Fruit fly (Drosophila melanogaster) whole organism, wandering third instar larva: ENCODE data around the gene CG33290.

Experiments
- Abd-B ChIP-seq: fragments of >200 bp; optimal IDR thresholded peaks from 2 replicates; lab custom pipeline; 2017; ENCODE audit warnings: missing biosample characterization, missing genetic modification characterization
- CG32264 ChIP-seq: fragments of 200-800 bp; sonication (Bioruptor generic); optimal IDR thresholded peaks from 2 replicates; lab custom pipeline; 2016; ENCODE audit warnings: missing biosample characterization, missing genetic modification characterization
- CG9705 ChIP-seq: fragments of 200-800 bp; sonication (Bioruptor generic); optimal IDR thresholded peaks from 2 replicates; lab custom pipeline; 2018; ENCODE audit warnings: missing biosample characterization, mild to moderate bottlenecking, missing genetic modification characterization
- CrebA ChIP-seq: fragments of 200-800 bp; sonication (Bioruptor generic); optimal IDR thresholded peaks from 2 replicates; lab custom pipeline; 2016; ENCODE audit warnings: missing biosample characterization, mild to moderate bottlenecking, missing genetic modification characterization, borderline replicate concordance
- Dfd ChIP-seq: fragments of >200 bp; optimal IDR thresholded peaks from 2 replicates; lab custom pipeline; 2017; ENCODE audit warnings: missing biosample characterization, missing genetic modification characterization
- Dif ChIP-seq: fragments of 200-275, 200-300 bp; sonication (Bioruptor generic); optimal IDR thresholded peaks from 2 replicates; lab custom pipeline; 2018; ENCODE audit warnings: missing biosample characterization, missing genetic modification characterization; ENCODE audit not compliant: partially characterized antibody
- GATAd ChIP-seq: sonication (Bioruptor generic); optimal IDR thresholded peaks from 2 replicates; lab custom pipeline; 2016; ENCODE audit warnings: missing biosample characterization, missing genetic modification characterization
- HLH106 ChIP-seq: fragments of 200-800 bp; optimal IDR thresholded peaks from 3 replicates; lab custom pipeline; 2019; ENCODE audit warnings: missing biosample characterization, mild to moderate bottlenecking, missing genetic modification characterization, moderate library complexity
- Hnf4 ChIP-seq: fragments of 200-800 bp; sonication (Bioruptor generic); optimal IDR thresholded peaks from 2 replicates; lab custom pipeline; 2016; ENCODE audit warnings: missing biosample characterization, mild to moderate bottlenecking, missing genetic modification characterization
- Hr78 ChIP-seq: fragments of >200 bp; optimal IDR thresholded peaks from 2 replicates; lab custom pipeline; 2017; ENCODE audit warnings: missing biosample characterization, missing genetic modification characterization
- Hr83 ChIP-seq: fragments of 200-300 bp; sonication (Bioruptor generic); optimal IDR thresholded peaks from 2 replicates; lab custom pipeline; 2016; ENCODE audit warnings: missing biosample characterization, mild to moderate bottlenecking, missing genetic modification characterization, moderate library complexity; ENCODE audit not compliant: poor library complexity, severe bottlenecking
- Jra ChIP-seq: sonication (Bioruptor generic); optimal IDR thresholded peaks from 2 replicates; lab custom pipeline; 2016; ENCODE audit warnings: missing biosample characterization, missing genetic modification characterization
- Mio ChIP-seq: sonication (Bioruptor generic); optimal IDR thresholded peaks from 2 replicates; lab custom pipeline; 2016; ENCODE audit warnings: missing biosample characterization, missing genetic modification characterization
- Myc ChIP-seq: fragments of >200 bp; optimal IDR thresholded peaks from 2 replicates; lab custom pipeline; 2017
- N ChIP-seq: fragments of >200 bp; optimal IDR thresholded peaks from 2 replicates; lab custom pipeline; 2018; ENCODE audit warnings: missing biosample characterization, missing external identifiers, missing genetic modification characterization
- OdsH ChIP-seq: fragments of 200-800 bp; sonication (Bioruptor generic); optimal IDR thresholded peaks from 2 replicates; lab custom pipeline; 2016; ENCODE audit warnings: missing biosample characterization, mild to moderate bottlenecking, missing genetic modification characterization
- Rel ChIP-seq, 2 experiments: fragments of 200-800 bp; sonication (Bioruptor generic) in 1 of 2; optimal IDR thresholded peaks; 2 replicates in 1 of 2; 3 replicates in 1 of 2; lab custom pipeline; 2016 to 2019; ENCODE audit warnings: mild to moderate bottlenecking in 2 of 2, missing biosample characterization in 2 of 2, missing genetic modification characterization in 2 of 2, moderate library complexity in 1 of 2
- Sp1 ChIP-seq: fragments of 200-800 bp; sonication (Bioruptor generic); optimal IDR thresholded peaks from 3 replicates; lab custom pipeline; 2019; ENCODE audit warnings: missing biosample characterization, mild to moderate bottlenecking, missing genetic modification characterization, moderate library complexity
- Vsx2 ChIP-seq: fragments of 200-300, 225-300 bp; sonication (Bioruptor generic); optimal IDR thresholded peaks from 2 replicates; lab custom pipeline; 2018; ENCODE audit warnings: missing biosample characterization, missing genetic modification characterization; ENCODE audit not compliant: partially characterized antibody
- br ChIP-seq: fragments of 200-800 bp; sonication (Bioruptor generic); optimal IDR thresholded peaks from 2 replicates; lab custom pipeline; 2016; ENCODE audit warnings: missing biosample characterization, missing genetic modification characterization
- brk ChIP-seq: fragments of 200-800 bp; sonication (Bioruptor generic); optimal IDR thresholded peaks from 2 replicates; lab custom pipeline; 2016; ENCODE audit warnings: missing biosample characterization, mild to moderate bottlenecking, missing genetic modification characterization
- dl ChIP-seq, 2 experiments: fragments of 175-275, 200-275 bp in 1 of 2; fragments of 200-275 bp in 1 of 2; sonication (Bioruptor generic); optimal IDR thresholded peaks; lab custom pipeline; 2018; ENCODE audit warnings: mild to moderate bottlenecking in 2 of 2, missing biosample characterization in 2 of 2, missing genetic modification characterization in 2 of 2, moderate library complexity in 2 of 2; ENCODE audit not compliant: partially characterized antibody in 2 of 2, insufficient read depth in 1 of 2
- dmrt93B ChIP-seq: fragments of 200-800 bp; sonication (Bioruptor generic); optimal IDR thresholded peaks from 2 replicates; lab custom pipeline; 2018; ENCODE audit warnings: missing biosample characterization, mild to moderate bottlenecking, missing genetic modification characterization
- dsf ChIP-seq: sonication (Bioruptor generic); optimal IDR thresholded peaks from 2 replicates; lab custom pipeline; 2016; ENCODE audit warnings: missing biosample characterization, missing genetic modification characterization, borderline replicate concordance
- ey ChIP-seq: fragments of 200-800 bp; sonication (Bioruptor generic); optimal IDR thresholded peaks from 2 replicates; lab custom pipeline; 2016; ENCODE audit warnings: missing biosample characterization, missing genetic modification characterization
- foxo ChIP-seq, 2 experiments: fragments of 200-800 bp; sonication (Bioruptor generic); optimal IDR thresholded peaks; 2 replicates in 1 of 2; 3 replicates in 1 of 2; lab custom pipeline; 2016 to 2017; ENCODE audit warnings: missing biosample characterization in 2 of 2, missing genetic modification characterization in 2 of 2
- fru ChIP-seq: fragments of 200-800 bp; sonication (Bioruptor generic); optimal IDR thresholded peaks from 3 replicates; lab custom pipeline; 2016; ENCODE audit warnings: missing biosample characterization, mild to moderate bottlenecking, missing genetic modification characterization
- h ChIP-seq: fragments of 200-800 bp; sonication (Bioruptor generic); optimal IDR thresholded peaks from 3 replicates; lab custom pipeline; 2016; ENCODE audit warnings: missing biosample characterization, mild to moderate bottlenecking, missing genetic modification characterization
- jim ChIP-seq: fragments of 175-275, 200-325 bp; sonication (Bioruptor generic); optimal IDR thresholded peaks from 2 replicates; lab custom pipeline; 2016; ENCODE audit warnings: missing biosample characterization, mild to moderate bottlenecking, missing genetic modification characterization
- lola ChIP-seq: fragments of >200 bp; optimal IDR thresholded peaks from 2 replicates; lab custom pipeline; 2017; ENCODE audit warnings: missing biosample characterization, missing genetic modification characterization
- pan ChIP-seq: fragments of >200 bp; optimal IDR thresholded peaks from 2 replicates; lab custom pipeline; 2017
- psq ChIP-seq: fragments of 200-800 bp; sonication (Bioruptor generic); optimal IDR thresholded peaks from 3 replicates; lab custom pipeline; 2017; ENCODE audit warnings: missing biosample characterization, mild to moderate bottlenecking, missing genetic modification characterization, moderate library complexity
- rgr ChIP-seq: fragments of 200-800 bp; sonication (Bioruptor generic); optimal IDR thresholded peaks from 3 replicates; lab custom pipeline; 2016; ENCODE audit warnings: missing biosample characterization, mild to moderate bottlenecking, missing genetic modification characterization
- sage ChIP-seq: fragments of 200-800 bp; sonication (Bioruptor generic); optimal IDR thresholded peaks from 2 replicates; lab custom pipeline; 2016; ENCODE audit warnings: missing biosample characterization, mild to moderate bottlenecking, missing genetic modification characterization
- sv ChIP-seq: fragments of 200-800 bp; sonication (Bioruptor generic); optimal IDR thresholded peaks from 3 replicates; lab custom pipeline; 2016; ENCODE audit warnings: missing biosample characterization, missing genetic modification characterization
- tai ChIP-seq: sonication (Bioruptor generic); optimal IDR thresholded peaks from 2 replicates; lab custom pipeline; 2016; ENCODE audit warnings: missing biosample characterization, missing genetic modification characterization
- usp ChIP-seq: fragments of >200 bp; optimal IDR thresholded peaks from 2 replicates; lab custom pipeline; 2017; ENCODE audit warnings: missing biosample characterization, missing genetic modification characterization
- woc ChIP-seq: sonication (Bioruptor generic); optimal IDR thresholded peaks from 2 replicates; lab custom pipeline; 2016; ENCODE audit warnings: missing biosample characterization, mild to moderate bottlenecking, missing genetic modification characterization

The CG33290 gene

DNA sequence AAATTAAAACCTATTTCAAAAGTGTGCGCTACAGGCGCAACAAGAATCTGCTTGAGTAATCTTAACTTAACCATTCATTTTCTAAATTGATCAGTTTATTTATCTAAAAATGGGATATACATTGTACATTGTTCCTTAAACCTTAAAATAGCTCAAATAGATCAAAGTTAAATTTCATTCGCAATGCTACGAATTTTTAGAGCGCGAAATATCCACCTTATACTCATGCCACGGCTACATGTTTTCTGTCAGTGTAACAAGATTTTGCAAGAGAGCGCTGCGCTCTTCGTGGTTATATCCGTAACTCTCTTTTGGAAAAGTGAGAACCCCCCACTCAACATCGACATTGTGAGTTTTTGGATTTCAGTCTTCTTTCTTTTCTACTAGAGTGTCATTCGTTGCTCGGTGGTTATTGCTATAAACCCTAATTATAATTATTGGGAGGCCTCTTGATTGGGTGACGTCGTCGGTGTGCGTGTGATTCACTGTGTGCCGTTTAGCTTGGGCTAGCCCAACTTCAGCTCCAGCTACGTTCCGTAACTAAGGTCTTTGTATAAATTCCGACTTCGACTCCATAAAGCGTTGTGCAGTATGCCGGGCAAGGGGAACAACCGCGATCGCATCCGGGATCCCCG, 32.6 kb upstream of the CG33290 start:
- TF ChIP-seq brk = peak; percentile 37
- no peak for TF ChIP-seq Jra
- no peak for TF ChIP-seq Mio
- no peak for TF ChIP-seq CG9705 (GFP tag; lab: Kevin White, UChicago)
- TF ChIP-seq CG32264 = no peak
- TF ChIP-seq OdsH (GFP tag; lab: Kevin White, UChicago) = no peak
- TF ChIP-seq Hr83 = no peak
- no peak for TF ChIP-seq Vsx2 (GFP tag; lab: Kevin White, UChicago)
- TF ChIP-seq fru (GFP tag; lab: Kevin White, UChicago) = peak; percentile 19
- no peak for TF ChIP-seq dmrt93B (GFP tag; lab: Kevin White, UChicago)
- no peak for TF ChIP-seq br (GFP tag; lab: Kevin White, UChicago)
- peak; percentile 3 for TF ChIP-seq Sp1 (GFP tag; lab: Kevin White, UChicago)
- TF ChIP-seq pan = no peak
- peak; percentile 39 for TF ChIP-seq rgr (GFP tag; lab: Kevin White, UChicago)
- no peak for TF ChIP-seq jim
- TF ChIP-seq Dfd = no peak
- TF ChIP-seq psq = no peak
- peak; percentile 18 for TF ChIP-seq woc
- no peak for TF ChIP-seq Myc (lab: Kevin White, UChicago)
- no peak for TF ChIP-seq sv (GFP tag; lab: Kevin White, UChicago)
- TF ChIP-seq usp (GFP tag; lab: Kevin White, UChicago) = no peak
- peak in 1 of 2 experiments; percentile 47 for TF ChIP-seq foxo (GFP tag; optimal IDR thresholded peaks at IDR 0.05; lab: Kevin White, UChicago)
- no peak for TF ChIP-seq N (GFP tag; lab: Kevin White, UChicago)
- no peak for TF ChIP-seq sage
- peak; percentile 6 for TF ChIP-seq HLH106 (tag; lab: Kevin White, UChicago)
- no peak for TF ChIP-seq dsf (GFP tag; lab: Kevin White, UChicago)
- peak; percentile 41 for TF ChIP-seq Dif
- no peak for TF ChIP-seq lola (GFP tag; lab: Kevin White, UChicago)
- no peak for TF ChIP-seq CrebA (GFP tag; lab: Kevin White, UChicago)
- peak; percentile 24 for TF ChIP-seq Hnf4 (GFP tag; lab: Kevin White, UChicago)
- no peak for TF ChIP-seq Hr78
- no peak for TF ChIP-seq GATAd (GFP tag; lab: Kevin White, UChicago)
- peak in 1 of 2 experiments; percentile 64 for TF ChIP-seq dl (GFP tag; optimal IDR thresholded peaks at IDR 0.05; lab: Kevin White, UChicago; ENCODE audit: insufficient read depth in 1 of 2, partially characterized antibody in 2 of 2)
- no peak for TF ChIP-seq Abd-B (GFP tag; lab: Kevin White, UChicago)
- TF ChIP-seq ey (GFP tag; lab: Kevin White, UChicago) = peak; percentile 33
- TF ChIP-seq Rel (GFP tag; optimal IDR thresholded peaks at IDR 0.05; lab: Kevin White, UChicago) = no peak
- TF ChIP-seq Rel (tag; optimal IDR thresholded peaks at IDR 0.05; lab: Kevin White, UChicago) = peak; percentile 65
- peak; percentile 52 for TF ChIP-seq h (GFP tag; lab: Kevin White, UChicago)
- TF ChIP-seq tai = no peak

DNA sequence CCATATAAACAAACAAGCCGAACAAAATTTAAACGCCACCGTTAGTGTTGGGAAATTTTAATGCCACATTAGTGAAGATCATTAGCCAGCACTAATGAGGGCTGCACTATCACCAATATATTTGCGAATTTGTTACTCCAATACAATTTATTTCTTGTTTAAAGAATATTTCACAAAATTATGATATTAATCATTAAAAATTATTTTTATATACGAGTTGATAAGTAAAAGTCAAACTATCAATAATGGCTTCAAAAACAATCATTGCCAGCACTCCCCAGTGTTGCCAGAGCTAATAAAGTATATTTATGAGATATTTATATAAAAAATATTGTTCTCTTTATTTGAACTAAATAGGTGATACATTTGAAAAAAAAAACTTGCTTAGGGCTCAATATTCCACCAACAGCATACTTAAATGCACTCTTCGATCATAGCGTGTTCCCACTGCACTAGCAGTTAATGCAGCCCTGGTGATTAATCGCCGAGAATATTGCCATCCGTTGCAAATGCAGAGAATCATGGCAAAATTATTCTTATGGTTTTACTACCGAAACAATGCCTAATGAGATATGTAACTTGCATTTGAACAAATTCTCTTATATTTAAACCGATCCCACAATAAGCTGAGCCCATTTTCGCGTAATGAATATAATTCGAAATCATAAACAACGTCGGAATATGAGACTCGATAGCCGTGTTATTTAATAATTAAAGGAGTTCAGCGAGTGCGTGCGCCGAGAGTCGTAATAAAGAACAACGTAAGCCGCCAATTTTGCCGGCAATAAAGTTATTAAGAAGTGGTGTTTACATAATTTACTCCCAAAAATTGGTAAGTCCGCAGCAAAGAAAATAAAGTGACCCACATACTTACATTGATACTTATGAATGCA, 26.1 kb upstream of the CG33290 start, which contains the start of the genes SAK and Cdk12:
TSS of gene SAK (minus strand) at position 65 of the 893 bp plus-strand sequence.
TSS of gene Cdk12 (plus strand) at position 484 of the 893 bp plus-strand sequence.
- TF ChIP-seq Hnf4 (GFP tag; lab: Kevin White, UChicago) (peak; percentile 71), CG9705 (GFP tag; lab: Kevin White, UChicago) (peak; percentile 71), dsf (GFP tag; lab: Kevin White, UChicago) (peak; percentile 34), Hr78 (peak; percentile 64), rgr (GFP tag; lab: Kevin White, UChicago) (peak; percentile 85), lola (GFP tag; lab: Kevin White, UChicago) (no peak), Jra (peak; percentile 62), Dfd (no peak), HLH106 (tag; lab: Kevin White, UChicago) (peak; percentile 90), jim (no peak), dl (GFP tag; optimal IDR thresholded peaks at IDR 0.05; lab: Kevin White, UChicago; ENCODE audit: insufficient read depth in 1 of 2, partially characterized antibody in 2 of 2) (no peak), Sp1 (GFP tag; lab: Kevin White, UChicago) (peak; percentile 87), usp (GFP tag; lab: Kevin White, UChicago) (no peak), dmrt93B (GFP tag; lab: Kevin White, UChicago) (peak; percentile 80), sage (peak; percentile 55), psq (peak; percentile 80), Rel (GFP tag; optimal IDR thresholded peaks at IDR 0.05; lab: Kevin White, UChicago) (peak; percentile 42), Rel (tag; optimal IDR thresholded peaks at IDR 0.05; lab: Kevin White, UChicago) (peak; percentile 48), woc (peak; percentile 55), Abd-B (GFP tag; lab: Kevin White, UChicago) (no peak), h (GFP tag; lab: Kevin White, UChicago) (peak; percentile 70), CrebA (GFP tag; lab: Kevin White, UChicago) (no peak), br (GFP tag; lab: Kevin White, UChicago) (peak; percentile 56), OdsH (GFP tag; lab: Kevin White, UChicago) (peak; percentile 77), Mio (no peak), tai (no peak), CG32264 (no peak), GATAd (GFP tag; lab: Kevin White, UChicago) (peak; percentile 50), fru (GFP tag; lab: Kevin White, UChicago) (peak; percentile 79), Myc (lab: Kevin White, UChicago) (peak; percentile 18), ey (GFP tag; lab: Kevin White, UChicago) (peak; percentile 58), pan (no peak), foxo (GFP tag; optimal IDR thresholded peaks at IDR 0.05; lab: Kevin White, UChicago) (peak in 1 of 2 experiments; percentile 89), Hr83 (peak; percentile 82), N (GFP tag; lab: Kevin White, UChicago) (peak; percentile 69), Dif (no peak), sv (GFP tag; lab: Kevin White, UChicago) (peak; percentile 79), brk (peak; percentile 57), Vsx2 (GFP tag; lab: Kevin White, UChicago) (no peak)
